Fruit fly (Drosophila melanogaster) whole organism, wandering third instar larva: ENCODE results near the gene Aplip1.

Source experiments
- dsf ChIP-seq: sonication (Bioruptor generic); optimal IDR thresholded peaks from 2 replicates; lab custom pipeline; 2016; ENCODE audit warnings: missing biosample characterization, missing genetic modification characterization, borderline replicate concordance
- foxo ChIP-seq, 2 experiments: fragments of 200-800 bp; sonication (Bioruptor generic); optimal IDR thresholded peaks; 2 replicates in 1 of 2; 3 replicates in 1 of 2; lab custom pipeline; 2016 to 2017; ENCODE audit warnings: missing biosample characterization in 2 of 2, missing genetic modification characterization in 2 of 2
- psq ChIP-seq: fragments of 200-800 bp; sonication (Bioruptor generic); optimal IDR thresholded peaks from 3 replicates; lab custom pipeline; 2017; ENCODE audit warnings: missing biosample characterization, mild to moderate bottlenecking, missing genetic modification characterization, moderate library complexity
- rgr ChIP-seq: fragments of 200-800 bp; sonication (Bioruptor generic); optimal IDR thresholded peaks from 3 replicates; lab custom pipeline; 2016; ENCODE audit warnings: missing biosample characterization, mild to moderate bottlenecking, missing genetic modification characterization

DNA sequence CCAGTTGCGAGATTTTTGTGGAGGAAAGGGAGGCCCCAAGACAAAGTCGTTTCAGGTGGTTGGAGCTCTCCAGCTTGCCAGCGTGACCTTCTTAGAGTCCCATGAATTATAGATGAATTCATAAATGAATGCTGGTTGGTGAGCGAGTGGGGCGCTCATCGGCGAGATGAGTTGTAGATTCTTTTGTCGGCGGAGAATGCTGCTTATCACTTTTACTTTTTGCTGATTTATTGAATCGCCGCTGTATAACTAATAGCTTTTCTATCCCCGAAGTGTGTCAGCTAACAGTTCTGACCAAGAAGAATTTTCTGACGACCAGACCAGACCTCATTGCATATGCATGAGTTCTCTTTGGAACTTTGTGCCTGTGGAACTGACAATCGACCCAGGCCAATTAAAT, 16.0 kb downstream of the Aplip1 start:
- no peak for TF ChIP-seq rgr
- no peak for TF ChIP-seq dsf
- TF ChIP-seq foxo (GFP tag; optimal IDR thresholded peaks at IDR 0.05; lab: Kevin White, UChicago) = no peak
- no peak for TF ChIP-seq psq (GFP tag; lab: Kevin White, UChicago)
